Fruit fly (Drosophila melanogaster) whole organism, embryonic: ENCODE data around the gene CG6937.

Experiments
- CG12219 ChIP-seq: fragments of 200-800 bp; sonication (Bioruptor generic); optimal IDR thresholded peaks from 3 replicates; lab custom pipeline; 2018; ENCODE audit warnings: missing biosample characterization, mild to moderate bottlenecking, missing genetic modification characterization
- insv ChIP-seq, 2 experiments: fragments of 200-800 bp; sonication (Bioruptor generic); optimal IDR thresholded peaks; 3 replicates each; lab custom pipeline; 2016 to 2018; ENCODE audit warnings: missing biosample characterization in 2 of 2, missing genetic modification characterization in 2 of 2
- schlank ChIP-seq: fragments of 200-800 bp; sonication (Bioruptor generic); optimal IDR thresholded peaks from 2 replicates; lab custom pipeline; 2018; ENCODE audit warnings: missing biosample characterization, mild to moderate bottlenecking, missing genetic modification characterization

- TF ChIP-seq insv (GFP tag; optimal IDR thresholded peaks at IDR 0.05; lab: Kevin White, UChicago) (no peak), schlank (tag; lab: Kevin White, UChicago) (no peak), CG12219 (GFP tag; lab: Kevin White, UChicago) (no peak)
These were observed 8.4 kb upstream of the CG6937 start for dm6 chr3R:22576096-22576697.
